Fruit fly (Drosophila melanogaster) whole organism, embryonic: ENCODE results near the gene Tg.

Experiments
- Aef1 ChIP-seq: fragments of 200-800 bp; sonication (Bioruptor generic); IDR thresholded peaks from 3 replicates; pipeline ENCODE4 v1.3.6; 2022; ENCODE audit warnings: missing biosample characterization, missing genetic modification characterization
- CG10959 ChIP-seq: fragments of 200-800 bp; sonication (Bioruptor generic); IDR thresholded peaks from 2 replicates; pipeline ENCODE4 v1.3.6; 2022; ENCODE audit warnings: missing biosample characterization, missing genetic modification characterization
- CG11093 ChIP-seq: fragments of 200-800 bp; sonication (Bioruptor generic); IDR thresholded peaks from 3 replicates; pipeline ENCODE4 v1.3.6; 2022; ENCODE audit warnings: missing biosample characterization, missing genetic modification characterization
- CG11695 ChIP-seq: fragments of 200-800 bp; sonication (Bioruptor generic); IDR thresholded peaks from 3 replicates; pipeline ENCODE4 v1.3.6; 2022; ENCODE audit warnings: missing biosample characterization, missing genetic modification characterization
- CG11723 ChIP-seq: fragments of 200-800 bp; sonication (Bioruptor generic); optimal IDR thresholded peaks from 2 replicates; lab custom pipeline; 2017; ENCODE audit warnings: missing biosample characterization, mild to moderate bottlenecking, missing genetic modification characterization
- CG12391 ChIP-seq: fragments of 200-800 bp; sonication (Bioruptor generic); optimal IDR thresholded peaks from 3 replicates; lab custom pipeline; 2018; ENCODE audit warnings: missing biosample characterization, mild to moderate bottlenecking, missing genetic modification characterization, moderate library complexity
- CG13894 ChIP-seq: fragments of 200-800 bp; sonication (Bioruptor generic); optimal IDR thresholded peaks from 3 replicates; lab custom pipeline; 2018; ENCODE audit warnings: missing biosample characterization, mild to moderate bottlenecking, missing genetic modification characterization, moderate library complexity
- CG14860 ChIP-seq: fragments of 200-800 bp; sonication (Bioruptor generic); IDR thresholded peaks from 3 replicates; pipeline ENCODE4 v1.3.6; 2022; ENCODE audit warnings: missing biosample characterization, missing genetic modification characterization; ENCODE audit not compliant: partially characterized antibody
- CG1792 ChIP-seq: fragments of 200-800 bp; sonication (Bioruptor generic); optimal IDR thresholded peaks from 2 replicates; lab custom pipeline; 2016; ENCODE audit warnings: missing biosample characterization, missing genetic modification characterization
- CG18262 ChIP-seq: fragments of 200-800 bp; optimal IDR thresholded peaks from 3 replicates; lab custom pipeline; 2019; ENCODE audit warnings: missing biosample characterization, mild to moderate bottlenecking, missing genetic modification characterization, moderate library complexity
- CG18619 ChIP-seq: fragments of 200-800 bp; sonication (Bioruptor generic); optimal IDR thresholded peaks from 3 replicates; lab custom pipeline; 2017; ENCODE audit warnings: missing biosample characterization, mild to moderate bottlenecking, missing genetic modification characterization
- CG3995 ChIP-seq: fragments of 200-800 bp; sonication (Bioruptor generic); optimal IDR thresholded peaks from 3 replicates; lab custom pipeline; 2016; ENCODE audit warnings: missing biosample characterization, missing genetic modification characterization
- CG4328 ChIP-seq: fragments of 200-800 bp; sonication (Bioruptor generic); optimal IDR thresholded peaks from 3 replicates; lab custom pipeline; 2017; ENCODE audit warnings: missing biosample characterization, missing genetic modification reagents, missing genetic modification characterization
- CG5953 ChIP-seq: fragments of 200-800 bp; sonication (Bioruptor generic); IDR thresholded peaks from 2 replicates; pipeline ENCODE4 v1.3.6; 2022; ENCODE audit warnings: missing biosample characterization, missing genetic modification characterization
- CG6791 ChIP-seq: fragments of 200-800 bp; sonication (Bioruptor generic); IDR thresholded peaks from 3 replicates; pipeline ENCODE4 v1.3.6; 2022; ENCODE audit warnings: missing biosample characterization, missing genetic modification characterization; ENCODE audit not compliant: partially characterized antibody
- CG6813 ChIP-seq: fragments of 200-800 bp; sonication (Bioruptor generic); optimal IDR thresholded peaks from 2 replicates; lab custom pipeline; 2017; ENCODE audit warnings: missing biosample characterization, missing genetic modification characterization, mild to moderate bottlenecking, moderate library complexity, missing genetic modification reagents
- CG8281 ChIP-seq: fragments of 200-800 bp; sonication (Bioruptor generic); optimal IDR thresholded peaks from 2 replicates; lab custom pipeline; 2018; ENCODE audit warnings: missing biosample characterization, mild to moderate bottlenecking, missing genetic modification characterization, moderate library complexity
- CG8290 ChIP-seq, 3 experiments: fragments of 200-800 bp; sonication (Bioruptor generic); optimal IDR thresholded peaks; 2 replicates each; lab custom pipeline; 2016 to 2019; ENCODE audit warnings: missing biosample characterization in 3 of 3, missing genetic modification characterization in 3 of 3, mild to moderate bottlenecking in 2 of 3, moderate library complexity in 1 of 3
- CkIIα-i1 ChIP-seq: fragments of 200-800 bp; sonication (Bioruptor generic); IDR thresholded peaks from 2 replicates; pipeline ENCODE4 v1.3.6; 2022; ENCODE audit warnings: missing biosample characterization, missing genetic modification characterization
- D19B ChIP-seq: fragments of 200-800 bp; sonication (Bioruptor generic); optimal IDR thresholded peaks from 2 replicates; lab custom pipeline; 2017; ENCODE audit warnings: missing biosample characterization, mild to moderate bottlenecking, missing genetic modification characterization
- E2f2 ChIP-seq: fragments of 200-800 bp; sonication (Bioruptor generic); IDR thresholded peaks from 2 replicates; pipeline ENCODE4 v1.3.6; 2022; ENCODE audit warnings: missing biosample characterization, missing genetic modification characterization
- Eip74EF ChIP-seq, 2 experiments: fragments of 200-800 bp in 1 of 2; fragments of >200 bp in 1 of 2; sonication (Bioruptor generic) in 1 of 2; optimal IDR thresholded peaks; 2 replicates each; lab custom pipeline; 2017 to 2019; ENCODE audit warnings: missing biosample characterization in 2 of 2, missing genetic modification characterization in 2 of 2, mild to moderate bottlenecking in 1 of 2, moderate library complexity in 1 of 2
- MBD-R2 ChIP-seq: fragments of 200-800 bp; sonication (Bioruptor generic); IDR thresholded peaks from 2 replicates; pipeline ENCODE4 v1.3.6; 2022; ENCODE audit warnings: missing biosample characterization, missing genetic modification characterization
- Med ChIP-seq: fragments of 200-800 bp; sonication (Bioruptor generic); peaks from one replicate; lab custom pipeline; 2016; ENCODE audit warnings: missing biosample characterization, missing genetic modification characterization, mild to moderate bottlenecking, inconsistent platforms, moderate library complexity
- Rfx ChIP-seq: fragments of 200-800 bp; sonication (Bioruptor generic); IDR thresholded peaks from 2 replicates; pipeline ENCODE4 v1.3.6; 2022; ENCODE audit warnings: missing biosample characterization, missing genetic modification characterization
- YL-1 ChIP-seq: fragments of 200-800 bp; sonication (Bioruptor generic); optimal IDR thresholded peaks from 3 replicates; lab custom pipeline; 2017; ENCODE audit warnings: missing biosample characterization, mild to moderate bottlenecking, missing genetic modification characterization
- abd-A ChIP-seq: fragments of 200-800 bp; sonication (Bioruptor generic); optimal IDR thresholded peaks from 3 replicates; lab custom pipeline; 2019; ENCODE audit warnings: missing biosample characterization, mild to moderate bottlenecking, missing genetic modification characterization, moderate library complexity
- aop ChIP-seq: fragments of 200-800 bp; sonication (Bioruptor generic); IDR thresholded peaks from 2 replicates; pipeline ENCODE4 v1.3.6; 2022; ENCODE audit warnings: missing biosample characterization, missing genetic modification characterization
- ase ChIP-seq: fragments of 200-800 bp; sonication (Bioruptor generic); IDR thresholded peaks from 3 replicates; pipeline ENCODE4 v1.3.6; 2022; ENCODE audit warnings: missing biosample characterization, missing genetic modification characterization
- bbx ChIP-seq: fragments of 200-800 bp; sonication (Bioruptor generic); IDR thresholded peaks from 2 replicates; pipeline ENCODE4 v1.3.6; 2022; ENCODE audit warnings: missing biosample characterization, missing genetic modification characterization; ENCODE audit not compliant: partially characterized antibody
- cas ChIP-seq: fragments of 200-800 bp; sonication (Bioruptor generic); IDR thresholded peaks from 2 replicates; pipeline ENCODE4 v1.3.6; 2022; ENCODE audit warnings: missing biosample characterization, missing genetic modification characterization
- cato ChIP-seq: fragments of 200-800 bp; sonication (Bioruptor generic); optimal IDR thresholded peaks from 2 replicates; lab custom pipeline; 2016; ENCODE audit warnings: missing biosample characterization, missing genetic modification characterization, borderline replicate concordance
- fd102C ChIP-seq: fragments of 200-800 bp; sonication (Bioruptor generic); optimal IDR thresholded peaks from 2 replicates; lab custom pipeline; 2018; ENCODE audit warnings: missing biosample characterization, mild to moderate bottlenecking, missing genetic modification characterization, moderate library complexity
- fd64A ChIP-seq: fragments of 200-800 bp; sonication (Bioruptor generic); optimal IDR thresholded peaks from 3 replicates; lab custom pipeline; 2018; ENCODE audit warnings: missing biosample characterization, mild to moderate bottlenecking, missing genetic modification characterization
- gfzf ChIP-seq: fragments of 200-800 bp; sonication (Bioruptor generic); optimal IDR thresholded peaks from 2 replicates; lab custom pipeline; 2016; ENCODE audit warnings: missing biosample characterization, mild to moderate bottlenecking, missing genetic modification characterization, moderate library complexity
- ham ChIP-seq: fragments of 200-800 bp; sonication (Bioruptor generic); IDR thresholded peaks from 2 replicates; pipeline ENCODE4 v1.3.6; 2022; ENCODE audit warnings: missing biosample characterization, missing genetic modification characterization
- hkb ChIP-seq, 2 experiments: fragments of 200-800 bp in 1 of 2; fragments of >200 bp in 1 of 2; sonication (Bioruptor generic) in 1 of 2; IDR thresholded peaks in 1 of 2; optimal IDR thresholded peaks in 1 of 2; 2 replicates each; pipeline versions ENCODE4 v1.3.6 to Lab custom; 2017 to 2022; ENCODE audit warnings: missing biosample characterization in 1 of 2, missing genetic modification characterization in 1 of 2
- insv ChIP-seq, 2 experiments: fragments of 200-800 bp; sonication (Bioruptor generic); optimal IDR thresholded peaks; 3 replicates each; lab custom pipeline; 2016 to 2018; ENCODE audit warnings: missing biosample characterization in 2 of 2, missing genetic modification characterization in 2 of 2
- kah ChIP-seq: fragments of 200-800 bp; sonication (Bioruptor generic); optimal IDR thresholded peaks from 2 replicates; lab custom pipeline; 2018; ENCODE audit warnings: missing biosample characterization, mild to moderate bottlenecking, missing genetic modification characterization
- oc ChIP-seq: fragments of 200-800 bp; sonication (Bioruptor generic); optimal IDR thresholded peaks from 2 replicates; lab custom pipeline; 2018; ENCODE audit warnings: missing biosample characterization, mild to moderate bottlenecking, missing genetic modification characterization, moderate library complexity
- org-1 ChIP-seq: fragments of 200-800 bp; sonication (Bioruptor generic); optimal IDR thresholded peaks from 2 replicates; lab custom pipeline; 2017; ENCODE audit warnings: missing biosample characterization, missing genetic modification characterization
- pum ChIP-seq: fragments of 200-800 bp; sonication (Bioruptor generic); optimal IDR thresholded peaks from 2 replicates; lab custom pipeline; 2016; ENCODE audit warnings: missing biosample characterization, missing genetic modification characterization
- pzg ChIP-seq: fragments of 200-800 bp; sonication (Bioruptor generic); optimal IDR thresholded peaks from 3 replicates; lab custom pipeline; 2018; ENCODE audit warnings: missing biosample characterization, mild to moderate bottlenecking, missing genetic modification characterization, moderate library complexity
- schlank ChIP-seq: fragments of 200-800 bp; sonication (Bioruptor generic); optimal IDR thresholded peaks from 2 replicates; lab custom pipeline; 2018; ENCODE audit warnings: missing biosample characterization, mild to moderate bottlenecking, missing genetic modification characterization
- sima ChIP-seq: fragments of 200-800 bp; sonication (Bioruptor generic); optimal IDR thresholded peaks from 2 replicates; lab custom pipeline; 2016; ENCODE audit warnings: missing biosample characterization, missing genetic modification characterization
- stc ChIP-seq: fragments of 200-800 bp; sonication (Bioruptor generic); IDR thresholded peaks from 2 replicates; pipeline ENCODE4 v1.3.6; 2022; ENCODE audit warnings: missing biosample characterization, missing genetic modification characterization
- tup ChIP-seq: fragments of 200-800 bp; sonication (Bioruptor generic); optimal IDR thresholded peaks from 2 replicates; lab custom pipeline; 2016; ENCODE audit warnings: missing biosample characterization, mild to moderate bottlenecking, missing genetic modification characterization, moderate library complexity
- unpg ChIP-seq: fragments of 200-800 bp; sonication (Bioruptor generic); optimal IDR thresholded peaks from 3 replicates; lab custom pipeline; 2018; ENCODE audit warnings: missing biosample characterization, mild to moderate bottlenecking, missing genetic modification characterization, moderate library complexity

The Tg gene

dm6 chr2L:8034734-8035133, 23.5 kb downstream of the Tg start (continued):
- peak; percentile 5 for TF ChIP-seq CG11723 (GFP tag; lab: Kevin White, UChicago)
- TF ChIP-seq fd102C, result no peak
- no peak for TF ChIP-seq CG11093 (GFP tag; lab: Robert Waterston, UW)
- peak; percentile 26; the same call in 1 of the 3 replicates for TF ChIP-seq ase (GFP tag; lab: Robert Waterston, UW)
- TF ChIP-seq Rfx (GFP tag; lab: Robert Waterston, UW), result peak; percentile 69
- TF ChIP-seq CG14860 (GFP tag; lab: Robert Waterston, UW), result no peak
- no peak for TF ChIP-seq tup (GFP tag; lab: Kevin White, UChicago)
- no peak for TF ChIP-seq ham (GFP tag; lab: Robert Waterston, UW)
- peak; percentile 66 for TF ChIP-seq CG12391 (tag; lab: Kevin White, UChicago)
- TF ChIP-seq sima (GFP tag; lab: Kevin White, UChicago), result no peak
- TF ChIP-seq pum, result peak; percentile 32
- peak; percentile 34 for TF ChIP-seq D19B (GFP tag; lab: Kevin White, UChicago)
- TF ChIP-seq cato (GFP tag; lab: Kevin White, UChicago), result no peak
- TF ChIP-seq unpg (GFP tag; lab: Kevin White, UChicago), result peak; percentile 76
- TF ChIP-seq CG3995 (GFP tag; lab: Kevin White, UChicago), result no peak
- no peak for TF ChIP-seq fd64A (GFP tag; lab: Kevin White, UChicago)
- no peak for TF ChIP-seq abd-A (tag; lab: Kevin White, UChicago)
- peak; percentile 54 for TF ChIP-seq E2f2
- TF ChIP-seq oc (tag; lab: Kevin White, UChicago), result no peak
- no peak for TF ChIP-seq CG6813 (GFP tag; lab: Kevin White, UChicago)
- no peak for TF ChIP-seq CG8281 (tag; lab: Kevin White, UChicago)
- TF ChIP-seq stc, result peak; percentile 69; the same call in 1 of the 2 replicates
- no peak for TF ChIP-seq CkIIα-i1 (GFP tag; lab: Robert Waterston, UW)
- TF ChIP-seq Eip74EF (GFP tag; optimal IDR thresholded peaks at IDR 0.05; lab: Kevin White, UChicago), result peak in 1 of 2 experiments; percentile 49
- no peak for TF ChIP-seq pzg (GFP tag; lab: Kevin White, UChicago)
- TF ChIP-seq CG4328 (GFP tag; lab: Kevin White, UChicago), result no peak
- TF ChIP-seq CG11695, result peak; percentile 83

dm6 chr2L:8039688-8040087, 28.5 kb downstream of the Tg start, which contains the start of gene CG7367:
Gene CG7367 (minus strand): TSS chr2L:8039788.
- TF ChIP-seq Aef1 (GFP tag; lab: Robert Waterston, UW), result no peak
- TF ChIP-seq insv (GFP tag; optimal IDR thresholded peaks at IDR 0.05; lab: Kevin White, UChicago), result no peak
- no peak for TF ChIP-seq CG18619
- TF ChIP-seq CG8290 (GFP tag; optimal IDR thresholded peaks at IDR 0.05; lab: Kevin White, UChicago), result no peak
- no peak for TF ChIP-seq CG8290 (tag; optimal IDR thresholded peaks at IDR 0.05; lab: Kevin White, UChicago)
- TF ChIP-seq aop, result no peak
- no peak for TF ChIP-seq CG18262 (tag; lab: Kevin White, UChicago)
- TF ChIP-seq CG5953 (GFP tag; lab: Robert Waterston, UW), result no peak

dm6 chr2L:8040872-8041271, 29.7 kb downstream of the Tg start, which contains the start of gene CCDC53:
Gene CCDC53 (plus strand): TSS chr2L:8041106.
- TF ChIP-seq cas (GFP tag; lab: Robert Waterston, UW) (no peak), schlank (tag; lab: Kevin White, UChicago) (no peak), pzg (GFP tag; lab: Kevin White, UChicago) (peak; percentile 71), YL-1 (GFP tag; lab: Kevin White, UChicago) (peak; percentile 16), gfzf (peak; percentile 82), hkb (optimal IDR thresholded peaks at IDR 0.05; lab: Kevin White, UChicago) (no peak), hkb (GFP tag; IDR thresholded peaks at IDR 0.05; lab: Robert Waterston, UW) (peak; percentile 32; the same call in 1 of the 2 replicates), kah (GFP tag; lab: Kevin White, UChicago) (no peak), bbx (peak; percentile 11; the same call in 1 of the 2 replicates), org-1 (no peak), CG10959 (GFP tag; lab: Robert Waterston, UW) (no peak), Med (no peak), CG1792 (GFP tag; lab: Kevin White, UChicago) (no peak), MBD-R2 (GFP tag; lab: Robert Waterston, UW) (peak; percentile 49; the same call in 1 of the 2 replicates), CG13894 (tag; lab: Kevin White, UChicago) (no peak), CG6791 (GFP tag; lab: Robert Waterston, UW) (0 out of 3 replicates have a peak, but pooled peaks have one; percentile 19)
